Fruit fly (Drosophila melanogaster) ovary, adult (tissue): ENCODE results near the gene dj.

Source experiments
- CG17801 ChIP-seq: fragments of 200-800 bp; optimal IDR thresholded peaks from 2 replicates; lab custom pipeline; 2019; ENCODE audit warnings: missing biosample characterization, mild to moderate bottlenecking, missing genetic modification characterization, moderate library complexity; ENCODE audit not compliant: partially characterized antibody

The dj gene

dm6 chr3R:7086377-7087200 lies 27.5 kb downstream of the dj start, which contains the start of gene alphaTub84B:
alphaTub84B (plus strand) TSS chr3R:7086599.
- peak; percentile 61 for TF ChIP-seq CG17801 (GFP tag; lab: Kevin White, UChicago)

DNA sequence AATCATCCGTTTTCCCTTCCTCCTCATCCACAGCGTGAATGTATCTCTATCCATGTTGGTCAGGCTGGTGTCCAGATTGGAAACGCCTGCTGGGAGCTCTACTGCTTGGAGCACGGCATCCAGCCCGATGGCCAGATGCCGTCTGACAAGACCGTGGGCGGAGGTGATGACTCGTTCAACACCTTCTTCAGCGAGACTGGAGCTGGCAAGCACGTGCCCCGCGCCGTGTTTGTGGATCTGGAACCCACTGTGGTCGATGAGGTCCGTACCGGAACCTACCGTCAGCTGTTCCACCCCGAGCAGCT lies 28.0 kb downstream of the dj start:
- no peak for TF ChIP-seq CG17801 (GFP tag; lab: Kevin White, UChicago)

dm6 chr3R:7087904-7088303 lies 28.8 kb downstream of the dj start:
- no peak for TF ChIP-seq CG17801 (GFP tag; lab: Kevin White, UChicago)

DNA sequence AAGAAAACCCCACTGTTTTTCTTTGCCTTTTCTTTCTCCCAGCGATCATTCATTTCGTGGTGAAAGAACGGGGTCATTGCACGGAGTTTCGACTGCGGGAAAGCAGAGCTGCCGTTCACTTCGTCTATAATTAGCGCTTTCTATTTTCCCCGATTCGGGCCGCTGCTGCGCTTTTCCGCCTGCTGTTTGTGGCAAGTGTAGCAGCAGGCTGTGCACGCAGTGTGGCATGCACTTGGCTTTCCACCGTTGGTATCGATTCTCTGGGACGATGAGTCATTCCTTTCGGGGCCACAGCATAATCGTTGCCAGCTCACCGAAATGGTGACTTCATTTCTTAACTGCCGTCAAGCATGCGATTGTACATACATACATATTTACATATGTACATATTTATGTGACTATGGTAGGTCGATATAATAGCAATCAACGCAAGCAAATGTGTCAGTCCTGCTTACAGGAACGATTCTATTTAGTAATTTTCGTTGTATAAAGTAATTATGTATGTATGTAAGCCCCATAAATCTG lies 29.8 kb downstream of the dj start:
- no peak for TF ChIP-seq CG17801 (GFP tag; lab: Kevin White, UChicago)

DNA sequence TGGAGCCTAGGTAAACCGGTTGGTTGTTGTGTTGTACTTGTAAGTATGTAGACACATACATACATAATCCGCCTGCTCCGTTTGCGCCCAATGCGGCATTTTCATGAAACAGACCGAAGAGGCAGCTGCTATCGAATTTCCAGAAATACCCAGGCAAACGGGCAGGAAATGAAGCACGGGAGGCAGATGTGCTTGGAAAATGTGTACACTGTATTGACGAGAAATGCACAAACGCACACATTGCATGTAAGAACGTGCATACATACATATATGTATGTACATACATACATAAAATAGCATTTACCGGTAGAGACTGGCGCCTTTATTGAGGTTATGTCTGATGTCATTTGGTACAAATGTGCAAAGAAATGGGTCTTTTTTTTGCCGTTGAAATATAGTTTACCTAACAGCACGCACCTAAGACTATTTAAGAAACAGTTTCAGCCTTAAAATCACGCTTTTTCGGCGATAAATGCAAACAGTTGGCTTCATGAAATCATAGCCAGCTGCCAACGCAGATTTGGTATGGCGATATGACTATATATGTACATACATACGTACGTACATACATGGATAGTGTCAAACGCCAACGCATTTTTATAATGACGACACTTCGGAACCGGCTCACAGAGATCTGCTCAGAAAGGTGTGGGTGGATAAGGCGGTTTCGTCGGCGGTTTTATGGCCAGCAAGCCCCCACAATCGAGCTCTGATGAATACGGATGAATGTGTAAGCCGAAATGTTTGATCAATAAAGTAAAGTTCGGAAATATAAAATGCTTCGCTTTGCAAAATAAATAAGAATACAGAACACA lies 30.6 kb downstream of the dj start:
- TF ChIP-seq CG17801 (GFP tag; lab: Kevin White, UChicago) = no peak

DNA sequence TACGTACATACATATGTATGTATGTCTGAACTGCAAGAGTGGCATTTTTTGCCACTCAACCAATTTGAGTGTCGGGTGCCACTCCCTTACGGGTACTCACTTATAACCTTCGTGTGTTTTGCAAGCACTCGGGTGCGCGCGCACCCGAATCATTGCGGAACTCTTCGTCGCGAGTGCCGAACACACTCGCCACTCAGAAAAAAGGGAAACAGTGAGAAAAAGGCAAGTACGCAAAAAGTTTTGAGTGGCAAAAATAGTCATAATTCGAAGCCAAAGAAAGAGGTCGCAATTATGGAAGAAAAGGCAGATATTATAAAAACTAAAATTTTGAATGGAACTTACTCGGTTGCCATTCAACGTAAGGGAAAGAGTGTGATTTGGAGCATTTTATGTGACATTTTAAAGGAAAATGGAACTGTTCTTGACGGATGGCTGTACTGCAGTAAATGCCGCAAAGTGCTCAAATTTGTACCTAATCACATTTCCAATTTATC lies 31.3 kb downstream of the dj start:
- TF ChIP-seq CG17801 (GFP tag; lab: Kevin White, UChicago) = no peak

dm6 chr3R:7091904-7092303 lies 32.8 kb downstream of the dj start:
- TF ChIP-seq CG17801 (GFP tag; lab: Kevin White, UChicago) = no peak

DNA sequence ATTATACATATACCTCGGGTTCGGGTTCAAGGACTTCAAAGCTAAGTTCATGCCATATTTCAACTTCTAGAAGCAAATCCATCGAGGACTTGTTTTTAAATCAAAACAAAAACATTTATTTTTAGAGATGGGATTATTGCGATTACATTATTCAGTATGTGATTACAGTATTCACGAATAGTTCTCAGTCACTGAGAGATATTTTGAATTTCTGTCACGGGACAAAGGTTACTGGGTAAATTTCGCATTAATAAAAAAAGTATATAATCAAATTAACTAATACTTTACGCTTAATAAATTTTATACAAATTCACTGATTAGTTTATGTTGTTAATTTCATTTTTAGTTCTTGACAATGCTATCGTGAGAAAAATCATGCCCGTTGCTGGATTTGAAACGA lies 34.5 kb downstream of the dj start:
- TF ChIP-seq CG17801 (GFP tag; lab: Kevin White, UChicago) = peak; percentile 42

- TF ChIP-seq CG17801 (GFP tag; lab: Kevin White, UChicago) = no peak
Observed at dm6 chr3R:7094368-7094767, 35.3 kb downstream of the dj start.

DNA sequence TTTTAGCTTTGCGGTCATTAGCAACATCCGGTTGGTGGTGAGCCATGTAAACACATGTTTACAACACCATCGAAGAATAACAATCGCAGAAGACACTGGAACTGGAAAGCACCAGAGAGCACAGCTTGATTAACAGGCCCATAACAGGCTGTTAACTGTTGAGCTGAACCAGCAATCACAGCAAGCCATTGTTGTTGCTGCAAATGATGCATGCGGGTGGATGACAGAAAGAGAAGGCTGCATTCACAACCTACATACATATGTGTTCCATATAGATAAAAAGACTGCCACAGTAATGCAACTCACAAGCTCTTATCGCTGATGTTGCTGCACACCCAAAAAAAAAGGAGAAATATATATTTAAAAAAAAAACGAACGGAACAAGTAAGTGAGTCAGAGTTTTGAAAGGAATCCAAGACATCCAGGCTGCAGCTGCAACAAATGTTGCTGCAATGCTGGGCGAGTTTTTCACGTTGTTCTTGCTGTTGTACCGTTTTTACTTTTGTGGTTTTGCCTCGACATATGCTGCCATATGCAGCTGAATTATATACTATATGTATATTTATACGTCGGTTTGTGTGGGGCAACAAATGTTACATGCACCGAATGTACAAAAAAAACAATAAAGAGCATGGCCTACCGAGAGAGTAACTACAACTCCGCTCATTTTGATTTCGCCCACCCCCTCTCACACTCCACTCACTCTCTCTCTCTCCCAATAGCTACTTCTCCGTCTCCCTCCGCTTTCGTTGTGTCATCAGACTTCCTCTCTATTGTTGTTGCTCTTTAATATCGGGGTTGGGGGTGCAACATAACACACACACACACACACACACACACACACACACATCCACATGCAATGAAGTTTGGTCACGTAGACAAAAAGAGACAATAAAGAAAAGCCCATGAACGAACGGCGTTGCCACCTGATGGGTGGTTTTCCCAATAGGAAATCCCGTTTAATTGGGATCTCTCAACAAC lies 44.0 kb downstream of the dj start:
- TF ChIP-seq CG17801 (GFP tag; lab: Kevin White, UChicago) = no peak

DNA sequence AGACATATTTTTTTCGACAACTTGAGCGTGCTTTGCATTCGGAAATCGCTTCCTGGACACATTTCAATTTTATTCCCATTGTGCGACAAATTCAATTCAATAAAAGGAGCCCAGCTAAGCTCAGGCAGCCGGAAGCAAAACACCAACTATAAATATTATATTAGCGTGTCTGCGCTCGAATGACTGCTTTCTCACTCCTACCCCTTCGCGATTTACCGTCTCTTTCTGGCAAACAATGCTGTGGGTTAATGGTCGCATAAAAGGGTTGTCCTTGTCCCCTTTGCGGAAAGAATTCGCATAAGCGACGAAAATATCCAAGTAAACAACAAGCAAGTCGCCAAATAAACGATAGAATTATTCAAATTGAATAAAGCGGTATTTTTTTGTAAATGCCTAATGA lies 45.2 kb downstream of the dj start:
- TF ChIP-seq CG17801 (GFP tag; lab: Kevin White, UChicago) = no peak

DNA sequence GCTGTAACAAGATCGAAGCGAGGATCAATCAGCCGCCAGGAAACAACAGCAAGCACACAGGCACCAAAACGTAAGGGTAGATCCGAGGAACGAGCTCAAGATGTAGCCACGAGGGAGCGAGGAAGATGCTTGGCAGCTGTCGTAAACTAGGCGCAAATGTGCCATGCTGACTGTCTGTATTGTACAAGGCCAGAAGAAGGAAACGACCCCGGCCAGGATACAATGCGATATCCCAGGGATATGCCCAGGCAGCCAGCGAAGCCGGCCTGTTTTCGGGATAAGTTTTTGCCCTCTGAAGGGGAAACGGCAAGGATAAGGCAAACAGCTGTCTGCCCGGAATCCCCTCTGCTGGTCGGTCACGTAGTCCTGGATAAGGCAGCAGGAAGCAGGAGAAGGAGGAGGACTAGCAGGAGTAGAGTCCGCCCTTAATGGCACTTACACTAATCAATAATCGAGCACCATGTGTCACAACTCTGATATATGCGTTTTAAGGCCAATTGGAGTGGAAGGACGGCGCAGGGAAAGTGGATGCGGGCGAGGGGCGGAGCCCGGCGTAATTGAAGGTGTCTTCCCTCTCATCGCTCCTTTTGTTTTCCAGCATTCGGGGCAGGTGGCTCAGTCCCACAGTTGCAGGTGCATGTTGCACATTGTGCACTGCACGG lies 46.5 kb downstream of the dj start:
- TF ChIP-seq CG17801 (GFP tag; lab: Kevin White, UChicago) = no peak

dm6 chr3R:7107713-7108588 lies 48.8 kb downstream of the dj start:
- TF ChIP-seq CG17801 (GFP tag; lab: Kevin White, UChicago) = no peak
